Worm (Caenorhabditis elegans) whole organism, L3 larva: ENCODE results near the gene tsg-101.

Source experiments
- R02D3.7 ChIP-seq: fragments of 150-350 bp; optimal IDR thresholded peaks from 2 replicates; lab custom pipeline; 2014; ENCODE audit warnings: missing biosample characterization, missing genetic modification characterization
- ZK546.5 ChIP-seq: sonication (generic microtip); optimal IDR thresholded peaks from 2 replicates; lab custom pipeline; 2017; ENCODE audit warnings: missing biosample characterization, missing genetic modification characterization
- aly-2 ChIP-seq: fragments of 150-350 bp; optimal IDR thresholded peaks from 2 replicates; lab custom pipeline; 2014; ENCODE audit warnings: missing biosample characterization, missing genetic modification characterization
- ama-1 ChIP-seq: fragments of 150-350 bp; optimal IDR thresholded peaks from 2 replicates; lab custom pipeline; 2018
- ceh-28 ChIP-seq: fragments of 150-350 bp; optimal IDR thresholded peaks from 2 replicates; lab custom pipeline; 2014; ENCODE audit warnings: missing biosample characterization, missing genetic modification reagents, missing genetic modification characterization
- ceh-82 ChIP-seq: fragments of 150-350 bp; optimal IDR thresholded peaks from 2 replicates; lab custom pipeline; 2014; ENCODE audit warnings: missing biosample characterization, missing genetic modification characterization
- ceh-9 ChIP-seq: sonication (generic microtip); optimal IDR thresholded peaks from 2 replicates; lab custom pipeline; 2018; ENCODE audit warnings: missing biosample characterization, missing genetic modification characterization
- egl-27 ChIP-seq: sonication (generic microtip); optimal IDR thresholded peaks from 4 replicates; lab custom pipeline; 2017; ENCODE audit warnings: missing biosample characterization, missing genetic modification reagents, missing genetic modification characterization
- egl-5 ChIP-seq: fragments of 150-350 bp; optimal IDR thresholded peaks from 2 replicates; lab custom pipeline; 2017; ENCODE audit warnings: missing biosample characterization, missing genetic modification reagents, missing genetic modification characterization, inconsistent platforms
- elt-1 ChIP-seq: fragments of 150-350 bp; optimal IDR thresholded peaks from 2 replicates; lab custom pipeline; 2014; ENCODE audit warnings: missing biosample characterization, missing genetic modification characterization
- elt-2 ChIP-seq: sonication (generic microtip); optimal IDR thresholded peaks from 2 replicates; lab custom pipeline; 2016; ENCODE audit warnings: missing genetic modification reagents, mild to moderate bottlenecking, missing genetic modification characterization, missing compliant biosample characterization
- eor-1 ChIP-seq, 2 experiments: fragments of 150-350 bp; optimal IDR thresholded peaks; 2 replicates each; lab custom pipeline; 2014 to 2018; ENCODE audit warnings: missing biosample characterization in 2 of 2, missing genetic modification characterization in 2 of 2
- fkh-10 ChIP-seq: sonication (generic microtip); optimal IDR thresholded peaks from 2 replicates; lab custom pipeline; 2017; ENCODE audit warnings: missing biosample characterization, missing genetic modification reagents, missing genetic modification characterization
- fos-1 ChIP-seq: fragments of 150-350 bp; optimal IDR thresholded peaks from 2 replicates; lab custom pipeline; 2014; ENCODE audit warnings: missing biosample characterization, missing genetic modification characterization
- hmg-11 ChIP-seq: sonication (generic microtip); optimal IDR thresholded peaks from 2 replicates; lab custom pipeline; 2016; ENCODE audit warnings: missing genetic modification characterization, missing compliant biosample characterization
- lin-15B ChIP-seq: fragments of 150-350 bp; optimal IDR thresholded peaks from 2 replicates; lab custom pipeline; 2014; ENCODE audit warnings: missing biosample characterization, missing genetic modification characterization
- lsy-12 ChIP-seq: sonication (generic microtip); optimal IDR thresholded peaks from 2 replicates; lab custom pipeline; 2016; ENCODE audit warnings: mild to moderate bottlenecking, missing genetic modification characterization, missing compliant biosample characterization
- mdl-1 ChIP-seq: fragments of 150-350 bp; optimal IDR thresholded peaks from 2 replicates; lab custom pipeline; 2014; ENCODE audit warnings: missing biosample characterization, missing genetic modification characterization
- mml-1 ChIP-seq: fragments of 150-350 bp; sonication (generic microtip); optimal IDR thresholded peaks from 3 replicates; lab custom pipeline; 2014; ENCODE audit warnings: missing biosample characterization, missing genetic modification characterization
- nfya-1 ChIP-seq: sonication (generic microtip); optimal IDR thresholded peaks from 2 replicates; lab custom pipeline; 2017; ENCODE audit warnings: missing genetic modification characterization, mild to moderate bottlenecking, missing compliant biosample characterization, antibody characterized with exemption, moderate library complexity; ENCODE audit not compliant: insufficient read depth
- nhr-12 ChIP-seq: fragments of 150-350 bp; optimal IDR thresholded peaks from 2 replicates; lab custom pipeline; 2014; ENCODE audit warnings: missing biosample characterization, missing genetic modification characterization
- nhr-28 ChIP-seq: fragments of 150-350 bp; optimal IDR thresholded peaks from 2 replicates; lab custom pipeline; 2014; ENCODE audit warnings: missing biosample characterization, missing genetic modification characterization
- nhr-67 ChIP-seq: fragments of 150-350 bp; optimal IDR thresholded peaks from 2 replicates; lab custom pipeline; 2014; ENCODE audit warnings: missing biosample characterization, missing genetic modification characterization
- nhr-76 ChIP-seq: fragments of 150-350 bp; sonication (generic microtip); optimal IDR thresholded peaks from 5 replicates; lab custom pipeline; 2014; ENCODE audit warnings: missing biosample characterization, missing genetic modification characterization
- pha-4 ChIP-seq: fragments of 150-350 bp; optimal IDR thresholded peaks from 2 replicates; lab custom pipeline; 2014; ENCODE audit warnings: missing biosample characterization, missing genetic modification reagents, missing genetic modification characterization
- pqm-1 ChIP-seq: fragments of 150-350 bp; optimal IDR thresholded peaks from 2 replicates; lab custom pipeline; 2017; ENCODE audit warnings: missing biosample characterization, missing genetic modification characterization, inconsistent platforms
- sea-2 ChIP-seq: fragments of 150-350 bp; sonication (generic microtip); optimal IDR thresholded peaks from 4 replicates; lab custom pipeline; 2014; ENCODE audit warnings: missing biosample characterization, missing genetic modification reagents, missing genetic modification characterization
- skn-1 ChIP-seq: fragments of 150-350 bp; optimal IDR thresholded peaks from 2 replicates; lab custom pipeline; 2014; ENCODE audit warnings: missing biosample characterization, missing genetic modification characterization
- snpc-4 ChIP-seq: fragments of 150-350 bp; optimal IDR thresholded peaks from 2 replicates; lab custom pipeline; 2014; ENCODE audit warnings: missing biosample characterization, missing genetic modification characterization
- tbx-2 ChIP-seq: sonication (generic microtip); optimal IDR thresholded peaks from 2 replicates; lab custom pipeline; 2016; ENCODE audit warnings: mild to moderate bottlenecking, missing genetic modification characterization, missing compliant biosample characterization
- unc-39 ChIP-seq: sonication (generic microtip); optimal IDR thresholded peaks from 4 replicates; lab custom pipeline; 2017; ENCODE audit warnings: missing biosample characterization, missing genetic modification characterization
- unc-62 ChIP-seq: fragments of 150-350 bp; sonication (generic microtip); optimal IDR thresholded peaks from 4 replicates; lab custom pipeline; 2014; ENCODE audit warnings: missing biosample characterization, missing genetic modification reagents, missing genetic modification characterization
- zag-1 ChIP-seq: fragments of 150-350 bp; optimal IDR thresholded peaks from 2 replicates; lab custom pipeline; 2014; ENCODE audit warnings: missing biosample characterization, missing genetic modification characterization
- ztf-11 ChIP-seq: fragments of 150-350 bp; optimal IDR thresholded peaks from 2 replicates; lab custom pipeline; 2014; ENCODE audit warnings: missing biosample characterization, missing genetic modification characterization
- ztf-4 ChIP-seq: fragments of 150-350 bp; optimal IDR thresholded peaks from 2 replicates; lab custom pipeline; 2014; ENCODE audit warnings: missing biosample characterization, missing genetic modification characterization

The tsg-101 gene

DNA sequence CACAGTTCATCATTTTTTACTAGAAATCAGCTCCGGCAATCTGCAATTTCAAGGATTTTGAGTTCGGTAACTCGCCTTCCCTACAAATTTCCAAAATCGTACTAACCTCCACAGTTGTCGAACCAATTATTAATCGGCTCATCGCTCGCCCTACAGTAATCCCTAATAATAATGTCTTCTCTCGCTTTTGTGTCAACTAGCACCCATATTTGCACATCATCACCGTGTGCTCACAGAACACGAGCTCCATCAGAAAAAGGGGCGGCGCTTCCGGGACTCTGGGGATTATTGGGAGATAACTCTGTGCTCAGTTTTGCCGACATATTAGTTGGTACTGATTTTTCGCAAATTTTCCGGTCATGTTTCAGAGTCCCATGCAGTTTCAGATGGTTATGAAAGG is 16.5 kb downstream of the tsg-101 start, which contains the start of gene ceh-53:
Gene ceh-53 (plus strand): TSS at position 301 of the 400 bp plus-strand sequence.
- no peak for TF ChIP-seq nhr-28 (tag; lab: Kevin White, UChicago)
- TF ChIP-seq pqm-1 (tag; lab: Kevin White, UChicago) = no peak
- TF ChIP-seq unc-39 (tag; lab: Kevin White, UChicago) = no peak
- TF ChIP-seq fkh-10 (GFP tag; lab: Kevin White, UChicago) = no peak
- no peak for TF ChIP-seq ceh-28 (tag; lab: Kevin White, UChicago)
- TF ChIP-seq zag-1 (tag; lab: Kevin White, UChicago) = no peak
- no peak for TF ChIP-seq ztf-4
- TF ChIP-seq ama-1 = no peak
- no peak for TF ChIP-seq ZK546.5 (tag; lab: Kevin White, UChicago)
- TF ChIP-seq egl-5 (tag; lab: Kevin White, UChicago) = no peak
- TF ChIP-seq ceh-9 = no peak
- TF ChIP-seq nhr-76 (tag; lab: Kevin White, UChicago) = no peak
- TF ChIP-seq pha-4 (tag; lab: Kevin White, UChicago) = no peak
- TF ChIP-seq eor-1 (tag; optimal IDR thresholded peaks at IDR 0.05; lab: Kevin White, UChicago) = no peak
- no peak for TF ChIP-seq tbx-2 (tag; lab: Kevin White, UChicago)
- TF ChIP-seq, all 47 proteins: peak for 0

DNA sequence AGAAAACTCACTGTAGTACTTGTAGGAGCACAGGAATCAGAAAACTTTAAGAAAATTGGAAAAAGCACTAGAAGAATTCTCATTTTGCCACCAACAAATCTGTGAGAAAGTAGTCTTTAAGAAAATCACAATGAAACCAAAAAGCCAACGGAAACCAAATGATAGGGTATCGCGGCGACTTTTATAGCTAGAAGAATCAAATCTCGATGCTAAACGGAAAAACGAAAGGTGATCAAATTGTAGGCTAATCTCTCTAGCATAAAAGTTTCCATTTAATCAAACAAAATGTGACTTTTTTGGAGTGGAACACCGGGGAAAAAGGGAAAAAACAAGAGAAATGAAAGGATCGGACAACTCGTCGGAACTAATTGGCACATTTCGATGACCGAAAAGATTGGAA is 18.0 kb downstream of the tsg-101 start, which contains the start of gene C09G12.17:
Gene C09G12.17 (minus strand): TSS at position 101 of the 400 bp plus-strand sequence.
- no peak for TF ChIP-seq unc-62
- no peak for TF ChIP-seq hmg-11
- no peak for TF ChIP-seq pqm-1 (tag; lab: Kevin White, UChicago)
- TF ChIP-seq skn-1 (tag; lab: Kevin White, UChicago) = no peak
- no peak for TF ChIP-seq elt-1
- TF ChIP-seq egl-27 (tag; lab: Kevin White, UChicago) = no peak
- no peak for TF ChIP-seq lsy-12 (tag; lab: Kevin White, UChicago)
- no peak for TF ChIP-seq ztf-11 (tag; lab: Kevin White, UChicago)
- TF ChIP-seq zag-1 (tag; lab: Kevin White, UChicago) = no peak
- TF ChIP-seq R02D3.7 (tag; lab: Kevin White, UChicago) = no peak
- no peak for TF ChIP-seq mml-1 (tag; lab: Kevin White, UChicago)
- no peak for TF ChIP-seq mdl-1 (tag; lab: Kevin White, UChicago)
- TF ChIP-seq snpc-4 = no peak
- TF ChIP-seq nhr-76 (tag; lab: Kevin White, UChicago) = no peak
- TF ChIP-seq lin-15B (tag; lab: Kevin White, UChicago) = no peak

DNA sequence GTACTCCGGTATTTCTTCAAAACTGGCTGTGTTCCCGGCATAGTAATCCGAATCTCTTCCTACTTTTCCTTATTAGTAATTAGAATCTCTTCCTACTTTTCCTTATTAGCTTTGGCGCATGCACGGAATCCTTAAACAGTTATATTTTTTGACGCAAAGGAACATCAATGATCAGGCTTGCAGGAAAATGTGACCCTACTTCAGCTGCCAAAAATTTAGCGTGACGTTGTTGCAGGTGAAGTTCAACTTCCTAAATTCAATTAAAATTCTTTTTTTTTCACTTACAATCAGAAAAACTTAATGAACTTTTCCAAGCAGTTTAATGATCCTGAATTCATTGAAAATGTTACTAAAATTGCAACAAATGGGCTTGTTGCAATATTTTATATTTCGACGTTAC is 21.1 kb downstream of the tsg-101 start, which contains the start of gene srz-79:
Gene srz-79 (plus strand): TSS at position 301 of the 400 bp plus-strand sequence.
- no peak for TF ChIP-seq fkh-10 (GFP tag; lab: Kevin White, UChicago)
- no peak for TF ChIP-seq ceh-82 (tag; lab: Kevin White, UChicago)
- TF ChIP-seq nhr-67 (tag; lab: Kevin White, UChicago) = no peak
- no peak for TF ChIP-seq eor-1 (tag; optimal IDR thresholded peaks at IDR 0.05; lab: Kevin White, UChicago)
- TF ChIP-seq snpc-4 = no peak
- TF ChIP-seq unc-62 = no peak
- no peak for TF ChIP-seq mdl-1 (tag; lab: Kevin White, UChicago)
- no peak for TF ChIP-seq mml-1 (tag; lab: Kevin White, UChicago)
- no peak for TF ChIP-seq nfya-1
- TF ChIP-seq R02D3.7 (tag; lab: Kevin White, UChicago) = no peak
- no peak for TF ChIP-seq hmg-11
- no peak for TF ChIP-seq aly-2
- TF ChIP-seq elt-2 = no peak
- TF ChIP-seq zag-1 (tag; lab: Kevin White, UChicago) = no peak
- TF ChIP-seq egl-5 (tag; lab: Kevin White, UChicago) = no peak
- TF ChIP-seq ceh-9 = no peak
- no peak for TF ChIP-seq nhr-12 (tag; lab: Kevin White, UChicago)
- TF ChIP-seq unc-39 (tag; lab: Kevin White, UChicago) = no peak
- no peak for TF ChIP-seq sea-2 (GFP tag; lab: Kevin White, UChicago)
- no peak for TF ChIP-seq fos-1 (tag; lab: Kevin White, UChicago)

ce11 chrIV:3491477-3491876 is 22.9 kb downstream of the tsg-101 start, which contains the start of gene srz-78:
srz-78 (plus strand) TSS chrIV:3491777.
- no peak for TF ChIP-seq pha-4 (tag; lab: Kevin White, UChicago)
